Worm (Caenorhabditis elegans) whole organism, young adult: ENCODE measurements around the gene F56D2.8.
A peak's percentile ranks its signal among the peaks of the same experiment; 100 is the strongest.

Source experiments
- B0261.1 ChIP-seq: sonication (generic microtip); optimal IDR thresholded peaks from 2 replicates; lab custom pipeline; 2016; ENCODE audit warnings: mild to moderate bottlenecking, missing genetic modification characterization, moderate library complexity, missing compliant biosample characterization
- C17E4.6 ChIP-seq: fragments of 200-800 bp; sonication (Bioruptor generic); IDR thresholded peaks from 2 replicates; pipeline ENCODE4 v1.3.6; 2022; ENCODE audit warnings: missing genetic modification reagents, missing genetic modification characterization, missing compliant biosample characterization
- D2030.7 ChIP-seq: fragments of 200-800 bp; sonication (Bioruptor generic); IDR thresholded peaks from 2 replicates; pipeline ENCODE4 v1.3.6; 2022; ENCODE audit warnings: missing genetic modification reagents, missing genetic modification characterization, missing compliant biosample characterization
- F49E8.2 ChIP-seq: sonication (generic microtip); optimal IDR thresholded peaks from 3 replicates; lab custom pipeline; 2017; ENCODE audit warnings: missing genetic modification characterization, mild to moderate bottlenecking, missing compliant biosample characterization, antibody characterized with exemption, moderate library complexity; ENCODE audit not compliant: insufficient read depth
- F57A8.1 ChIP-seq: fragments of 200-800 bp; sonication (Bioruptor generic); optimal IDR thresholded peaks from 2 replicates; lab custom pipeline; 2018; ENCODE audit warnings: mild to moderate bottlenecking, missing genetic modification characterization, moderate library complexity, missing compliant biosample characterization
- T07F8.4 ChIP-seq: sonication (generic microtip); optimal IDR thresholded peaks from 2 replicates; lab custom pipeline; 2016; ENCODE audit warnings: mild to moderate bottlenecking, missing genetic modification characterization, moderate library complexity, missing compliant biosample characterization
- Y53F4B.3 ChIP-seq: fragments of 200-800 bp; sonication (Bioruptor generic); IDR thresholded peaks from 2 replicates; pipeline ENCODE4 v1.3.6; 2022; ENCODE audit warnings: missing genetic modification reagents, missing genetic modification characterization, missing compliant biosample characterization
- Y56A3A.18 ChIP-seq: fragments of 200-800 bp; sonication (Bioruptor generic); IDR thresholded peaks from 2 replicates; pipeline ENCODE4 v1.3.6; 2022; ENCODE audit warnings: missing genetic modification reagents, missing genetic modification characterization, missing compliant biosample characterization
- Y95B8A.8 ChIP-seq: fragments of 200-800 bp; sonication (Bioruptor generic); IDR thresholded peaks from 2 replicates; pipeline ENCODE4 v1.3.6; 2022; ENCODE audit warnings: missing genetic modification reagents, missing genetic modification characterization, missing compliant biosample characterization
- ZK185.1 ChIP-seq: sonication (generic microtip); optimal IDR thresholded peaks from 2 replicates; lab custom pipeline; 2016; ENCODE audit warnings: mild to moderate bottlenecking, missing genetic modification characterization, missing compliant biosample characterization; ENCODE audit not compliant: poor library complexity, severe bottlenecking
- ama-1 ChIP-seq, 3 experiments: fragments of 150-350 bp in 1 of 3; sonication (generic microtip) in 2 of 3; optimal IDR thresholded peaks; 2 replicates each; lab custom pipeline; 2014 to 2018; ENCODE audit warnings: missing biosample characterization in 2 of 3, missing genetic modification characterization in 2 of 3, missing genetic modification reagents in 2 of 3
- aptf-2 ChIP-seq: fragments of 200-800 bp; sonication (Bioruptor generic); conservative IDR thresholded peaks from 2 replicates; pipeline ENCODE4 v1.3.6; 2022; ENCODE audit warnings: missing genetic modification reagents, missing genetic modification characterization, missing compliant biosample characterization
- athp-1 ChIP-seq: sonication (generic microtip); optimal IDR thresholded peaks from 2 replicates; lab custom pipeline; 2017; ENCODE audit warnings: mild to moderate bottlenecking, missing genetic modification characterization, missing compliant biosample characterization
- attf-3 ChIP-seq: fragments of 200-800 bp; sonication (Bioruptor generic); conservative IDR thresholded peaks from 2 replicates; pipeline ENCODE4 v1.3.6; 2022; ENCODE audit warnings: missing genetic modification reagents, missing genetic modification characterization, missing compliant biosample characterization
- attf-5 ChIP-seq: fragments of 200-800 bp; sonication (Bioruptor generic); optimal IDR thresholded peaks from 2 replicates; lab custom pipeline; 2018; ENCODE audit warnings: mild to moderate bottlenecking, missing genetic modification characterization, missing compliant biosample characterization
- bed-1 ChIP-seq: fragments of 200-800 bp; sonication (Bioruptor generic); IDR thresholded peaks from 2 replicates; pipeline ENCODE4 v1.3.6; 2022; ENCODE audit warnings: missing genetic modification reagents, missing genetic modification characterization, missing compliant biosample characterization
- ccch-3 ChIP-seq: fragments of 200-800 bp; sonication (Bioruptor generic); optimal IDR thresholded peaks from 2 replicates; lab custom pipeline; 2018; ENCODE audit warnings: mild to moderate bottlenecking, missing genetic modification characterization, missing compliant biosample characterization
- cebp-2 ChIP-seq: fragments of 200-800 bp; sonication (Bioruptor generic); IDR thresholded peaks from 2 replicates; pipeline ENCODE4 v1.3.6; 2022; ENCODE audit warnings: missing genetic modification characterization, missing compliant biosample characterization
- ceh-100 ChIP-seq: fragments of 200-800 bp; sonication (Bioruptor generic); IDR thresholded peaks from 2 replicates; pipeline ENCODE4 v1.3.6; 2022; ENCODE audit warnings: missing genetic modification reagents, missing genetic modification characterization, missing compliant biosample characterization
- ceh-27 ChIP-seq: fragments of 200-800 bp; sonication (Bioruptor generic); optimal IDR thresholded peaks from 2 replicates; lab custom pipeline; 2018; ENCODE audit warnings: mild to moderate bottlenecking, missing genetic modification characterization, moderate library complexity, missing compliant biosample characterization
- ceh-58 ChIP-seq: fragments of 200-800 bp; sonication (Bioruptor generic); IDR thresholded peaks from 2 replicates; pipeline ENCODE4 v1.3.6; 2022; ENCODE audit warnings: missing genetic modification characterization, missing compliant biosample characterization
- ceh-91 ChIP-seq: fragments of 200-800 bp; sonication (Bioruptor generic); IDR thresholded peaks from 2 replicates; pipeline ENCODE4 v1.3.6; 2022; ENCODE audit warnings: missing genetic modification reagents, missing genetic modification characterization, missing compliant biosample characterization
- chd-7 ChIP-seq: sonication (generic microtip); optimal IDR thresholded peaks from 2 replicates; lab custom pipeline; 2016; ENCODE audit warnings: mild to moderate bottlenecking, missing genetic modification characterization, moderate library complexity, missing compliant biosample characterization
- die-1 ChIP-seq: sonication (generic microtip); optimal IDR thresholded peaks from 2 replicates; lab custom pipeline; 2016; ENCODE audit warnings: missing genotype, mild to moderate bottlenecking, missing genetic modification characterization, missing compliant biosample characterization
- egl-18 ChIP-seq: fragments of 200-800 bp; sonication (Bioruptor generic); IDR thresholded peaks from 2 replicates; pipeline ENCODE4 v1.3.6; 2022; ENCODE audit warnings: missing genetic modification reagents, missing genetic modification characterization, missing compliant biosample characterization
- egrh-3 ChIP-seq: fragments of 200-800 bp; sonication (Bioruptor generic); IDR thresholded peaks from 2 replicates; pipeline ENCODE4 v1.3.6; 2022; ENCODE audit warnings: missing genetic modification reagents, missing genetic modification characterization, missing compliant biosample characterization
- ekl-4 ChIP-seq: fragments of 200-800 bp; sonication (Bioruptor generic); IDR thresholded peaks from 2 replicates; pipeline ENCODE4 v1.3.6; 2022; ENCODE audit warnings: missing genetic modification reagents, missing genetic modification characterization, missing compliant biosample characterization
- him-1 ChIP-seq: sonication (generic microtip); optimal IDR thresholded peaks from 2 replicates; lab custom pipeline; 2016; ENCODE audit warnings: missing genotype, missing genetic modification reagents, missing genetic modification characterization, missing compliant biosample characterization
- hlh-12 ChIP-seq: sonication (generic microtip); optimal IDR thresholded peaks from 2 replicates; lab custom pipeline; 2016; ENCODE audit warnings: missing genetic modification characterization, missing compliant biosample characterization
- hlh-26 ChIP-seq: fragments of 200-800 bp; sonication (Bioruptor generic); conservative IDR thresholded peaks from 2 replicates; pipeline ENCODE4 v1.3.6; 2022; ENCODE audit warnings: missing genetic modification reagents, missing genetic modification characterization, missing compliant biosample characterization
- let-526 ChIP-seq: fragments of 200-800 bp; sonication (Bioruptor generic); IDR thresholded peaks from 2 replicates; pipeline ENCODE4 v1.3.6; 2022; ENCODE audit warnings: missing genetic modification reagents, missing genetic modification characterization, missing compliant biosample characterization
- lsy-27 ChIP-seq: sonication (generic microtip); optimal IDR thresholded peaks from 2 replicates; lab custom pipeline; 2017; ENCODE audit warnings: missing genetic modification characterization, mild to moderate bottlenecking, missing compliant biosample characterization, antibody characterized with exemption, missing genotype, borderline replicate concordance; ENCODE audit not compliant: insufficient read depth
- nfya-2 ChIP-seq: fragments of 200-800 bp; sonication (Bioruptor generic); IDR thresholded peaks from 2 replicates; pipeline ENCODE4 v1.3.6; 2022; ENCODE audit warnings: missing genetic modification reagents, missing genetic modification characterization, missing compliant biosample characterization
- nfyb-1 ChIP-seq: fragments of 200-800 bp; sonication (Bioruptor generic); IDR thresholded peaks from 2 replicates; pipeline ENCODE4 v1.3.6; 2022; ENCODE audit warnings: missing genetic modification reagents, missing genetic modification characterization, missing compliant biosample characterization
- nhr-27 ChIP-seq: fragments of 200-800 bp; sonication (Bioruptor generic); optimal IDR thresholded peaks from 2 replicates; lab custom pipeline; 2018; ENCODE audit warnings: mild to moderate bottlenecking, missing genetic modification characterization, moderate library complexity, missing compliant biosample characterization
- nhr-90 ChIP-seq: sonication (generic microtip); optimal IDR thresholded peaks from 2 replicates; lab custom pipeline; 2016; ENCODE audit warnings: missing genotype, mild to moderate bottlenecking, missing genetic modification characterization, missing compliant biosample characterization
- pha-4 ChIP-seq: fragments of 150-350 bp; sonication (generic microtip); optimal IDR thresholded peaks from 2 replicates; lab custom pipeline; 2014; ENCODE audit warnings: missing biosample characterization, missing genetic modification reagents, missing genetic modification characterization
- sea-2 ChIP-seq: fragments of 200-800 bp; sonication (Bioruptor generic); IDR thresholded peaks from 2 replicates; pipeline ENCODE4 v1.3.6; 2022; ENCODE audit warnings: missing genetic modification characterization, missing compliant biosample characterization
- snpc-1.3 ChIP-seq: sonication (generic microtip); optimal IDR thresholded peaks from 2 replicates; lab custom pipeline; 2017; ENCODE audit warnings: missing genetic modification characterization, mild to moderate bottlenecking, missing compliant biosample characterization, antibody characterized with exemption, moderate library complexity, missing genotype, missing genetic modification reagents; ENCODE audit not compliant: insufficient read depth
- snpc-3.4 ChIP-seq: sonication (generic microtip); optimal IDR thresholded peaks from 2 replicates; lab custom pipeline; 2017; ENCODE audit warnings: missing genetic modification characterization, mild to moderate bottlenecking, missing compliant biosample characterization, antibody characterized with exemption, moderate library complexity, missing genotype, missing genetic modification reagents
- sptf-2 ChIP-seq: fragments of 200-800 bp; sonication (Bioruptor generic); optimal IDR thresholded peaks from 2 replicates; lab custom pipeline; 2018; ENCODE audit warnings: mild to moderate bottlenecking, missing genetic modification characterization, missing compliant biosample characterization
- unc-130 ChIP-seq: sonication (generic microtip); optimal IDR thresholded peaks from 2 replicates; lab custom pipeline; 2016; ENCODE audit warnings: missing genetic modification reagents, missing genetic modification characterization, missing compliant biosample characterization
- xnd-1 ChIP-seq: sonication (generic microtip); optimal IDR thresholded peaks from 2 replicates; lab custom pipeline; 2016; ENCODE audit warnings: missing genotype, missing genetic modification reagents, missing genetic modification characterization, missing compliant biosample characterization
- zfh-2 ChIP-seq: fragments of 200-800 bp; sonication (Bioruptor generic); conservative IDR thresholded peaks from 2 replicates; pipeline ENCODE4 v1.3.6; 2022; ENCODE audit warnings: missing genetic modification reagents, missing genetic modification characterization, missing compliant biosample characterization
- zim-3 ChIP-seq: sonication (generic microtip); optimal IDR thresholded peaks from 2 replicates; lab custom pipeline; 2017; ENCODE audit warnings: mild to moderate bottlenecking, missing genetic modification characterization, moderate library complexity, missing compliant biosample characterization
- ztf-22 ChIP-seq: fragments of 200-800 bp; sonication (Bioruptor generic); optimal IDR thresholded peaks from 2 replicates; lab custom pipeline; 2018; ENCODE audit warnings: mild to moderate bottlenecking, missing genetic modification characterization, moderate library complexity, missing compliant biosample characterization
- ztf-6 ChIP-seq: fragments of 200-800 bp; sonication (Bioruptor generic); IDR thresholded peaks from 2 replicates; pipeline ENCODE4 v1.3.6; 2022; ENCODE audit warnings: missing genetic modification reagents, missing genetic modification characterization, missing compliant biosample characterization

The F56D2.8 gene

ce11 chrIII:5557246-5557819 lies 25.3 kb downstream of the F56D2.8 start, which contains the start of gene rpc-2 (continued):
- TF ChIP-seq D2030.7: no peak
- TF ChIP-seq nfyb-1 (GFP tag; lab: Robert Waterston, UW): no peak
- no peak for TF ChIP-seq lsy-27 (tag; lab: Kevin White, UChicago)
- TF ChIP-seq pha-4 (tag; lab: Kevin White, UChicago): no peak
- peak; percentile 59; the same call in 1 of the 2 replicates for TF ChIP-seq Y56A3A.18
- no peak for TF ChIP-seq bed-1 (GFP tag; lab: Robert Waterston, UW)
- TF ChIP-seq F49E8.2: no peak
- peak; percentile 52 for TF ChIP-seq ama-1 (optimal IDR thresholded peaks at IDR 0.05; lab: Kevin White, UChicago)
- no peak for TF ChIP-seq ama-1 (GFP tag; optimal IDR thresholded peaks at IDR 0.05; lab: Kevin White, UChicago)
- no peak for TF ChIP-seq C17E4.6 (GFP tag; lab: Robert Waterston, UW)
- TF ChIP-seq chd-7 (tag; lab: Kevin White, UChicago): peak; percentile 85
- no peak for TF ChIP-seq him-1
- peak; percentile 1 for TF ChIP-seq nhr-27 (tag; lab: Kevin White, UChicago)
- TF ChIP-seq zfh-2: peak; percentile 43; the same call in 1 of the 2 replicates
- no peak for TF ChIP-seq unc-130 (GFP tag; lab: Kevin White, UChicago)
- no peak for TF ChIP-seq attf-5 (GFP tag; lab: Kevin White, UChicago)
- no peak for TF ChIP-seq aptf-2 (GFP tag; lab: Robert Waterston, UW)
- TF ChIP-seq ccch-3 (GFP tag; lab: Kevin White, UChicago): no peak
- TF ChIP-seq T07F8.4 (tag; lab: Kevin White, UChicago): no peak
- TF ChIP-seq athp-1 (tag; lab: Kevin White, UChicago): peak; percentile 70
- TF ChIP-seq die-1: no peak
- TF ChIP-seq ceh-58 (GFP tag; lab: Robert Waterston, UW): no peak
- TF ChIP-seq snpc-1.3 (tag; lab: Kevin White, UChicago): no peak
- TF ChIP-seq ceh-100 (GFP tag; lab: Robert Waterston, UW): no peak
- TF ChIP-seq ekl-4 (GFP tag; lab: Robert Waterston, UW): peak; percentile 51
- TF ChIP-seq ceh-27 (GFP tag; lab: Kevin White, UChicago): no peak
- no peak for TF ChIP-seq attf-3 (GFP tag; lab: Robert Waterston, UW)
- no peak for TF ChIP-seq xnd-1 (tag; lab: Kevin White, UChicago)
- TF ChIP-seq nhr-90 (tag; lab: Kevin White, UChicago): peak; percentile 59
- TF ChIP-seq egl-18 (GFP tag; lab: Robert Waterston, UW): no peak
- no peak for TF ChIP-seq sptf-2 (GFP tag; lab: Kevin White, UChicago)
- no peak for TF ChIP-seq Y53F4B.3 (GFP tag; lab: Robert Waterston, UW)
- no peak for TF ChIP-seq F57A8.1 (GFP tag; lab: Kevin White, UChicago)
- TF ChIP-seq zim-3 (tag; lab: Kevin White, UChicago): no peak
- TF ChIP-seq nfya-2: 0 out of 2 replicates have a peak, but pooled peaks have one; percentile 76
- no peak for TF ChIP-seq ceh-91 (GFP tag; lab: Robert Waterston, UW)
- no peak for TF ChIP-seq let-526 (GFP tag; lab: Robert Waterston, UW)
- TF ChIP-seq sea-2 (GFP tag; lab: Robert Waterston, UW): no peak
- no peak for TF ChIP-seq snpc-3.4 (tag; lab: Kevin White, UChicago)
- TF ChIP-seq ztf-6 (GFP tag; lab: Robert Waterston, UW): no peak
- 0 out of 2 replicates have a peak, but pooled peaks have one; percentile 34 for TF ChIP-seq cebp-2 (GFP tag; lab: Robert Waterston, UW)
- no peak for TF ChIP-seq B0261.1 (tag; lab: Kevin White, UChicago)
- TF ChIP-seq Y95B8A.8 (GFP tag; lab: Robert Waterston, UW): peak; percentile 38; the same call in 1 of the 2 replicates
- no peak for TF ChIP-seq hlh-26 (GFP tag; lab: Robert Waterston, UW)
- no peak for TF ChIP-seq ZK185.1 (tag; lab: Kevin White, UChicago)
- no peak for TF ChIP-seq hlh-12 (tag; lab: Kevin White, UChicago)
- TF ChIP-seq egrh-3: no peak
- no peak for TF ChIP-seq ztf-22 (GFP tag; lab: Kevin White, UChicago)
